Fruit fly (Drosophila melanogaster): ENCODE measurements around the gene CG14963.

DNA sequence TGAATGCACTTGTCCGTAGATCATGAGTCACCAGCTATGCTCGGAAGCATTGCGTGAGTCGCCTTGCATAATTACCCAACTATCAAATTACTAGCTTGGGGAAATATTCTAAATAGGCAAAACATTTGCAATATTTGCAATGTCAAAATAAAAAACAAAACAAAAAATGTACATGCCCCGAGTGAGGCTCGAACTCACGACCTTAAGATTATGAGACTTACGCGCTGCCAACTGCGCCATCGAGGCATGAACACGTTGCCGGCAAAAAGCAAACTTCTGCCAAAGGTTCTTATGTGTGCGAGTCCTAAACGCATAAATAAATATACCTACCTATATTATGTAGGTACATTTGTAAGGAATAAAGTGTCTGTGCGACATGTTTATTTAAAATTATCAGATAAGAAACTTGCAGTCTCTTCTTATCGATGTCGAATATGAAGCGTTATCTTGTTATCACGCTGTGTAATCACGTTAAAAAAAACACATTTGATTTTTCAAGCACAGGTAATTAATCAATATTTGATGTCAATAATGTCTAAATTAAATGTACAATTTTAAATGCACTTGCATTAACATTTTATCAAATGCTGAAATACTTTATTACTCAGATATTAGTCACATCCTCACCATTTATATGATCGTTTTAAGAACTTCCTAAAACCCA is 50.4 kb downstream of the CG14963 start:
- TF ChIP-seq ttk (optimal IDR thresholded peaks at IDR 0.05) (no peak), h (optimal IDR thresholded peaks at IDR 0.05) (no peak), insv (optimal IDR thresholded peaks at IDR 0.05) (no peak), psq (optimal IDR thresholded peaks at IDR 0.05) (no peak)

Measured in Kc167 (cell line).